Fruit fly (Drosophila melanogaster) S2 (cell line): Measurements from ENCODE around the gene alph.

ENCODE experiments used
- CG8478 ChIP-seq: fragments of >200 bp; optimal IDR thresholded peaks from 2 replicates; lab custom pipeline; 2018
- CTCF ChIP-seq, 2 experiments: fragments of >200 bp; optimal IDR thresholded peaks; 2 replicates each; lab custom pipeline; 2018

DNA sequence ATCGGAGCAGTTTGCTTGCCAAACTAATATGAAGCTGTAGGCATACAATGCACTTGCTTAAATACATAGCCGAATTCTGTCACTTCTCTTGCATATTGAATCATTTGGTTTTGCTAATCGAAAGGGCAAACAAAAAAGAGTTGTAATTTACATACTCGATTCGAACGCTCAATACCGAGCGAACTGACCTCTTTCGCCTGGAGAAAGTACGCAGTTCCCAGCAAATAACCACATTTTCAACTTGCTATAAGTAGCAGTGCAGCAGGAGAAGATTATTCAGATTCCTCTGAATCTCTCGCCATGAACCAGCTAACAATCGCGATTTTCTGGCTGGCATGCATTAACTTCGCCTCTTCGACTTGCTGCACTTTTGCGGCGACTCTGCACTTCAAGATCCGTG is 16.5 kb downstream of the alph start, which contains the start of gene Diedel2:
- TF ChIP-seq CTCF (optimal IDR thresholded peaks at IDR 0.05; lab: Kevin White, UChicago) (no peak), CG8478 (lab: Kevin White, UChicago) (no peak)
